Worm (Caenorhabditis elegans) whole organism, late embryonic: ENCODE results near the gene T20B12.3.

Experiments
- K02D7.2 ChIP-seq: sonication (generic microtip); optimal IDR thresholded peaks from 2 replicates; lab custom pipeline; 2017; ENCODE audit warnings: mild to moderate bottlenecking, missing genetic modification characterization, missing compliant biosample characterization
- ama-1 ChIP-seq: fragments of 150-350 bp; optimal IDR thresholded peaks from 2 replicates; lab custom pipeline; 2014

DNA sequence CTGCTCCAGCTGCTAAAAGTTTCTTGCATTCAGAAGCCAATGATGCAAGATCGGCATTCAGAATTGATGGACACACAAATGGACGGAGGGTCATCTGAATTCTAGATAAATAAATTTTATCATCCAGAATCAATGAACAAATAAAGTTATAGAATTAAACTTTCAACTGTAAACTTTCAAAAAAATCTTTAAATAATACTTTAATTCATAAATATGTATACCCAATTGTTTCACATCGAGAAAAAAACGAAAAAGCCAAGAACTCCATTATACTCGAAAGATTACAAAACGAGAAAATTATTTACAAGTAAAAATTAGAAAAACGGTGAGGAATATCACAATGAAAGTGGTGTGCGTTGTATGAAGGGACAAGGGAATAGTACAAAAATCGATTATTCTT, 34.9 kb upstream of the T20B12.3 start, which contains the start of gene F08F8.7:
- TF ChIP-seq ama-1 (lab: Kevin White, UChicago): no peak
- no peak for TF ChIP-seq K02D7.2 (tag; lab: Kevin White, UChicago)
